Worm (Caenorhabditis elegans) whole organism, L3 larva: Measurements from ENCODE around the gene npp-23.
A peak's percentile ranks its signal among the peaks of the same experiment; 100 is the strongest.

Experiments used
- ama-1 ChIP-seq: fragments of 150-350 bp; optimal IDR thresholded peaks from 2 replicates; lab custom pipeline; 2018
- elt-3 ChIP-seq, 3 experiments: fragments of 150-350 bp in 1 of 3; sonication (generic microtip) in 2 of 3; optimal IDR thresholded peaks; 2 replicates in 2 of 3; 4 replicates in 1 of 3; lab custom pipeline; 2014 to 2017; ENCODE audit warnings: missing biosample characterization in 3 of 3, missing genetic modification characterization in 3 of 3
- jun-1 ChIP-seq: fragments of 150-350 bp; optimal IDR thresholded peaks from 2 replicates; lab custom pipeline; 2014; ENCODE audit warnings: missing biosample characterization, missing genetic modification reagents, missing genetic modification characterization
- lin-15B ChIP-seq: fragments of 150-350 bp; optimal IDR thresholded peaks from 2 replicates; lab custom pipeline; 2014; ENCODE audit warnings: missing biosample characterization, missing genetic modification characterization
- nfya-1 ChIP-seq: sonication (generic microtip); optimal IDR thresholded peaks from 2 replicates; lab custom pipeline; 2017; ENCODE audit warnings: missing genetic modification characterization, mild to moderate bottlenecking, missing compliant biosample characterization, antibody characterized with exemption, moderate library complexity; ENCODE audit not compliant: insufficient read depth
- nhr-25 ChIP-seq: sonication (generic microtip); optimal IDR thresholded peaks from 2 replicates; lab custom pipeline; 2017; ENCODE audit warnings: missing biosample characterization, missing genetic modification characterization
- nhr-28 ChIP-seq: fragments of 150-350 bp; optimal IDR thresholded peaks from 2 replicates; lab custom pipeline; 2014; ENCODE audit warnings: missing biosample characterization, missing genetic modification characterization
- tbx-2 ChIP-seq: sonication (generic microtip); optimal IDR thresholded peaks from 2 replicates; lab custom pipeline; 2016; ENCODE audit warnings: mild to moderate bottlenecking, missing genetic modification characterization, missing compliant biosample characterization
- unc-62 ChIP-seq: fragments of 150-350 bp; sonication (generic microtip); optimal IDR thresholded peaks from 4 replicates; lab custom pipeline; 2014; ENCODE audit warnings: missing biosample characterization, missing genetic modification reagents, missing genetic modification characterization
- ztf-11 ChIP-seq: fragments of 150-350 bp; optimal IDR thresholded peaks from 2 replicates; lab custom pipeline; 2014; ENCODE audit warnings: missing biosample characterization, missing genetic modification characterization

DNA sequence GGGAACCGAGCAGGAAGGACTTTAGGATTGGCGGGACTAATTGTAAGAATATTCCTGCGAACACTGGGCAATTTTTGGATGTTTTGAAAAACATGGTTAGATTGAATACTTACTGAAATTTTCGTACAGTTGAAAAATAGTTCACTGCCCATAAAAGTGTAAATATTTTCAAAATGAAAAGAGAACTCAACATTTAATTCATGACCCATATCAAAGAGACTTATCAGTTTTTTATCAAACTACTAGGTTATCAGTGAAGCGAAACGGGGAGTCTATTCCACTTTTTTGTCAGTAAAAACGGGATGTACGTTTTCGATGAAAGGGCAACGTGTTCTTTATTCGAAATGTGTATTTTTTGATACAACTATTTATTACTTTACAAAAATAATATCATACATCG lies 23.6 kb downstream of the npp-23 start:
- TF ChIP-seq elt-3 (tag; optimal IDR thresholded peaks at IDR 0.05; lab: Kevin White, UChicago), result no peak
- TF ChIP-seq ama-1 (lab: Kevin White, UChicago), result no peak
- no peak for TF ChIP-seq nhr-28 (tag; lab: Kevin White, UChicago)
- TF ChIP-seq ztf-11 (tag; lab: Kevin White, UChicago), result no peak
- no peak for TF ChIP-seq unc-62
- TF ChIP-seq lin-15B (tag; lab: Kevin White, UChicago), result no peak
- TF ChIP-seq nhr-25, result no peak
- TF ChIP-seq jun-1 (tag; lab: Kevin White, UChicago), result peak; percentile 4
- no peak for TF ChIP-seq tbx-2 (tag; lab: Kevin White, UChicago)
- no peak for TF ChIP-seq nfya-1
